Fruit fly (Drosophila melanogaster) whole organism, embryonic: ENCODE measurements around the gene a10.
A peak's percentile ranks its signal among the peaks of the same experiment; 100 is the strongest.

ENCODE experiments used
- Adf1 ChIP-seq: fragments of 200-800 bp; sonication (Bioruptor generic); IDR thresholded peaks from 2 replicates; pipeline ENCODE4 v1.3.6; 2022; ENCODE audit warnings: missing biosample characterization, missing genetic modification characterization
- Aef1 ChIP-seq: fragments of 200-800 bp; sonication (Bioruptor generic); IDR thresholded peaks from 3 replicates; pipeline ENCODE4 v1.3.6; 2022; ENCODE audit warnings: missing biosample characterization, missing genetic modification characterization
- Blimp-1 ChIP-seq: fragments of 200-800 bp; sonication (Bioruptor generic); optimal IDR thresholded peaks from 3 replicates; lab custom pipeline; 2018; ENCODE audit warnings: missing biosample characterization, missing genetic modification characterization, mild to moderate bottlenecking, moderate library complexity, missing genetic modification reagents
- CG1024 ChIP-seq: fragments of 200-800 bp; sonication (Bioruptor generic); IDR thresholded peaks from 2 replicates; pipeline ENCODE4 v1.3.6; 2022; ENCODE audit warnings: missing biosample characterization, missing genetic modification characterization
- CG10321 ChIP-seq: fragments of 200-800 bp; sonication (Bioruptor generic); IDR thresholded peaks from 2 replicates; pipeline ENCODE4 v1.3.6; 2022; ENCODE audit warnings: missing biosample characterization, missing genetic modification characterization
- CG10979 ChIP-seq: fragments of 200-800 bp; sonication (Bioruptor generic); optimal IDR thresholded peaks from 2 replicates; lab custom pipeline; 2018; ENCODE audit warnings: missing biosample characterization, mild to moderate bottlenecking, missing genetic modification characterization, moderate library complexity
- CG15479 ChIP-seq: fragments of 200-800 bp; sonication (Bioruptor generic); optimal IDR thresholded peaks from 3 replicates; lab custom pipeline; 2019; ENCODE audit warnings: missing biosample characterization, mild to moderate bottlenecking, missing genetic modification characterization, moderate library complexity
- CG1602 ChIP-seq: fragments of 200-800 bp; sonication (Bioruptor generic); optimal IDR thresholded peaks from 3 replicates; lab custom pipeline; 2016; ENCODE audit warnings: missing biosample characterization, missing genetic modification characterization
- CG16815 ChIP-seq: fragments of 200-800 bp; sonication (Bioruptor generic); optimal IDR thresholded peaks from 3 replicates; lab custom pipeline; 2017; ENCODE audit warnings: missing biosample characterization, mild to moderate bottlenecking, missing genetic modification characterization
- CG17328 ChIP-seq: fragments of 200-800 bp; sonication (Bioruptor generic); IDR thresholded peaks from 2 replicates; pipeline ENCODE4 v1.3.6; 2022; ENCODE audit warnings: missing biosample characterization, missing genetic modification characterization
- CG18262 ChIP-seq: fragments of 200-800 bp; optimal IDR thresholded peaks from 3 replicates; lab custom pipeline; 2019; ENCODE audit warnings: missing biosample characterization, mild to moderate bottlenecking, missing genetic modification characterization, moderate library complexity
- CG1832 ChIP-seq: fragments of 200-800 bp; sonication (Bioruptor generic); optimal IDR thresholded peaks from 2 replicates; lab custom pipeline; 2017; ENCODE audit warnings: missing biosample characterization, mild to moderate bottlenecking, missing genetic modification characterization, inconsistent platforms
- CG18476 ChIP-seq: fragments of 200-800 bp; sonication (Bioruptor generic); optimal IDR thresholded peaks from 2 replicates; lab custom pipeline; 2016; ENCODE audit warnings: missing biosample characterization, mild to moderate bottlenecking, missing genetic modification characterization
- CG4360 ChIP-seq: fragments of 200-800 bp; sonication (Bioruptor generic); IDR thresholded peaks from 2 replicates; pipeline ENCODE4 v1.3.6; 2022; ENCODE audit warnings: missing biosample characterization, missing genetic modification characterization
- CG4424 ChIP-seq: fragments of 200-800 bp; sonication (Bioruptor generic); optimal IDR thresholded peaks from 3 replicates; lab custom pipeline; 2016; ENCODE audit warnings: missing biosample characterization, missing genetic modification characterization
- CG6254 ChIP-seq: fragments of 200-800 bp; sonication (Bioruptor generic); optimal IDR thresholded peaks from 3 replicates; lab custom pipeline; 2017; ENCODE audit warnings: mild to moderate bottlenecking, missing biosample characterization, missing genetic modification reagents, missing genetic modification characterization
- CG6813 ChIP-seq: fragments of 200-800 bp; sonication (Bioruptor generic); optimal IDR thresholded peaks from 2 replicates; lab custom pipeline; 2017; ENCODE audit warnings: missing biosample characterization, missing genetic modification characterization, mild to moderate bottlenecking, moderate library complexity, missing genetic modification reagents
- CG8478 ChIP-seq: fragments of >200 bp; optimal IDR thresholded peaks from 2 replicates; lab custom pipeline; 2018
- CkIIα-i1 ChIP-seq: fragments of 200-800 bp; sonication (Bioruptor generic); IDR thresholded peaks from 2 replicates; pipeline ENCODE4 v1.3.6; 2022; ENCODE audit warnings: missing biosample characterization, missing genetic modification characterization
- CoRest ChIP-seq: fragments of 200-800 bp; sonication (Bioruptor generic); optimal IDR thresholded peaks from 3 replicates; lab custom pipeline; 2018; ENCODE audit warnings: missing biosample characterization, mild to moderate bottlenecking, missing genetic modification characterization, moderate library complexity
- D ChIP-seq, 2 experiments: fragments of 200-800 bp in 1 of 2; fragments of >200 bp in 1 of 2; sonication (Bioruptor generic) in 1 of 2; optimal IDR thresholded peaks; 2 replicates in 1 of 2; 3 replicates in 1 of 2; lab custom pipeline; 2017; ENCODE audit warnings: mild to moderate bottlenecking in 1 of 2, missing biosample characterization in 1 of 2, missing genetic modification characterization in 1 of 2, missing genetic modification reagents in 1 of 2
- E2f2 ChIP-seq: fragments of 200-800 bp; sonication (Bioruptor generic); IDR thresholded peaks from 2 replicates; pipeline ENCODE4 v1.3.6; 2022; ENCODE audit warnings: missing biosample characterization, missing genetic modification characterization
- Jarid2 ChIP-seq: fragments of 200-800 bp; sonication (Bioruptor generic); optimal IDR thresholded peaks from 3 replicates; lab custom pipeline; 2017; ENCODE audit warnings: mild to moderate bottlenecking, missing biosample characterization, missing genetic modification reagents, missing genetic modification characterization
- Lim3 ChIP-seq: fragments of 200-800 bp; sonication (Bioruptor generic); IDR thresholded peaks from 2 replicates; pipeline ENCODE4 v1.3.6; 2022; ENCODE audit warnings: missing biosample characterization, missing genetic modification characterization
- MESR4 ChIP-seq: fragments of 200-800 bp; sonication (Bioruptor generic); optimal IDR thresholded peaks from 2 replicates; lab custom pipeline; 2018; ENCODE audit warnings: missing biosample characterization, mild to moderate bottlenecking, missing genetic modification characterization, moderate library complexity
- Max ChIP-seq: fragments of 200-800 bp; sonication (Bioruptor generic); optimal IDR thresholded peaks from 2 replicates; lab custom pipeline; 2016; ENCODE audit warnings: missing biosample characterization, mild to moderate bottlenecking, missing genetic modification characterization
- Med ChIP-seq: fragments of 200-800 bp; sonication (Bioruptor generic); peaks from one replicate; lab custom pipeline; 2016; ENCODE audit warnings: missing biosample characterization, missing genetic modification characterization, mild to moderate bottlenecking, inconsistent platforms, moderate library complexity
- Six4 ChIP-seq: fragments of 200-800 bp; sonication (Bioruptor generic); optimal IDR thresholded peaks from 2 replicates; lab custom pipeline; 2016; ENCODE audit warnings: missing biosample characterization, missing genetic modification characterization
- Xrp1 ChIP-seq: fragments of 200-800 bp; sonication (Bioruptor generic); IDR thresholded peaks from 2 replicates; pipeline ENCODE4 v1.3.6; 2022; ENCODE audit warnings: missing biosample characterization, missing genetic modification characterization
- amos ChIP-seq: fragments of 200-800 bp; sonication (Bioruptor generic); IDR thresholded peaks from 2 replicates; pipeline ENCODE4 v1.3.6; 2022; ENCODE audit warnings: missing biosample characterization, missing genetic modification characterization; ENCODE audit not compliant: partially characterized antibody
- ato ChIP-seq: fragments of 200-800 bp; sonication (Bioruptor generic); IDR thresholded peaks from 2 replicates; pipeline ENCODE4 v1.3.6; 2022; ENCODE audit warnings: missing biosample characterization, missing genetic modification characterization; ENCODE audit not compliant: partially characterized antibody
- ci ChIP-seq: fragments of 200-800 bp; sonication (Bioruptor generic); IDR thresholded peaks from 3 replicates; pipeline ENCODE4 v1.3.6; 2022; ENCODE audit warnings: missing biosample characterization, missing genetic modification characterization
- croc ChIP-seq: fragments of 200-800 bp; sonication (Bioruptor generic); conservative IDR thresholded peaks from 3 replicates; pipeline ENCODE4 v1.3.6; 2022; ENCODE audit warnings: missing biosample characterization, missing genetic modification characterization
- ftz-f1 ChIP-seq: fragments of 200-800 bp; sonication (Bioruptor generic); optimal IDR thresholded peaks from 2 replicates; lab custom pipeline; 2016; ENCODE audit warnings: missing biosample characterization, missing genetic modification characterization
- ind ChIP-seq: fragments of 200-800 bp; sonication (Bioruptor generic); optimal IDR thresholded peaks from 3 replicates; lab custom pipeline; 2016; ENCODE audit warnings: missing biosample characterization, missing genetic modification characterization
- kay ChIP-seq: fragments of 200-800 bp; sonication (Bioruptor generic); optimal IDR thresholded peaks from 2 replicates; lab custom pipeline; 2016; ENCODE audit warnings: missing biosample characterization, missing genetic modification characterization
- lov ChIP-seq, 2 experiments: fragments of 200-800 bp in 1 of 2; fragments of >200 bp in 1 of 2; sonication (Bioruptor generic) in 1 of 2; IDR thresholded peaks in 1 of 2; optimal IDR thresholded peaks in 1 of 2; 2 replicates in 1 of 2; 3 replicates in 1 of 2; pipeline versions ENCODE4 v1.3.6 to Lab custom; 2017 to 2022; ENCODE audit warnings: missing biosample characterization in 1 of 2, missing genetic modification characterization in 1 of 2
- org-1 ChIP-seq: fragments of 200-800 bp; sonication (Bioruptor generic); optimal IDR thresholded peaks from 2 replicates; lab custom pipeline; 2017; ENCODE audit warnings: missing biosample characterization, missing genetic modification characterization
- phol ChIP-seq: fragments of 200-800 bp; sonication (Bioruptor generic); optimal IDR thresholded peaks from 3 replicates; lab custom pipeline; 2018; ENCODE audit warnings: missing biosample characterization, mild to moderate bottlenecking, missing genetic modification characterization, moderate library complexity
- row ChIP-seq: fragments of 200-800 bp; sonication (Bioruptor generic); IDR thresholded peaks from 3 replicates; pipeline ENCODE4 v1.3.6; 2022; ENCODE audit warnings: missing biosample characterization, missing genetic modification characterization
- sd ChIP-seq: fragments of 200-800 bp; sonication (Bioruptor generic); optimal IDR thresholded peaks from 3 replicates; lab custom pipeline; 2018; ENCODE audit warnings: missing biosample characterization, mild to moderate bottlenecking, missing genetic modification characterization, moderate library complexity
- sqz ChIP-seq: fragments of 200-800 bp; sonication (Bioruptor generic); optimal IDR thresholded peaks from 3 replicates; lab custom pipeline; 2018; ENCODE audit warnings: missing biosample characterization, mild to moderate bottlenecking, missing genetic modification characterization
- sr ChIP-seq: fragments of 200-800 bp; sonication (Bioruptor generic); IDR thresholded peaks from 3 replicates; pipeline ENCODE4 v1.3.6; 2022; ENCODE audit warnings: missing biosample characterization, missing genetic modification characterization
- z ChIP-seq: fragments of 200-800 bp; sonication (Bioruptor generic); IDR thresholded peaks from 3 replicates; pipeline ENCODE4 v1.3.6; 2022; ENCODE audit warnings: missing biosample characterization, missing genetic modification characterization

a10 gene

dm6 chr3L:17012017-17012719, 11.4 kb downstream of the a10 start, which contains the start of gene CG3764 (continued):
- peak; percentile 77 for TF ChIP-seq CG6254
- peak; percentile 84 for TF ChIP-seq E2f2 (GFP tag; lab: Robert Waterston, UW)
- TF ChIP-seq CG4424, result peak; percentile 47

DNA sequence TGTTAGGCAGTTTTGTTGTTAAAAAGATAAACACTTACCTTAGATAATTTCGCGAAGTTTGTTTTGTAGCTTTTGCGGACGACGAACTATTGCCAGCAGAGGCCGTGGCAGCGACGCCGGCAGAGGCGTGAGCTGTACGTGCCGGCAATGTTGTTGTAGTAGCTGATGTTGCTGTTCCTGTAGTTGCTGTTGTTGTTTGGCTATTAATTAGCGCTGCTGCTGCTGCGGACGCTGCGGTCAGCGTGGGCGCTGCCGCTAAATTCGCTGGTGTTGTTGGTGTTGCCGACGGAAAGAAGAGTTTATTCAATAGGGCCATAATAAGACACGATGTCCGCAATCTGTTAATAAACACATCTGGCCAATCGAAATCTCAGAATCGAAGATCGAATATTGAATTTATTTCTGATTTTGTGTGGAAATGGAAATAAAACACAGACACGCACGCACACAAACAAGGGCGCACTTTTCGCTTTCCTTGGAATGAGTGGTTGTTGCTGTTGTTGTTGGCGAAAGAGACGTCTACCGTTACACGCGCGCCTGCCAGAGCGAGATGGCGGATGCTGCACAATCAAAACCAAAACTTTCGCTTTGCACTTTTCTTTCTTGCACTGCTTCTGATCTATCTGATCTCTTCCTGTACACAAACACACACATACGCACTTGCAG, 12.1 kb downstream of the a10 start:
- no peak for TF ChIP-seq CG15479 (GFP tag; lab: Kevin White, UChicago)
- 0 out of 3 replicates have a peak, but pooled peaks have one; percentile 19 for TF ChIP-seq ci (GFP tag; lab: Robert Waterston, UW)
- TF ChIP-seq croc (GFP tag; lab: Robert Waterston, UW), result no peak
- TF ChIP-seq CG16815 (GFP tag; lab: Kevin White, UChicago), result no peak
- peak; percentile 79 for TF ChIP-seq Blimp-1 (GFP tag; lab: Kevin White, UChicago)
- peak; percentile 62; the same call in 1 of the 3 replicates for TF ChIP-seq sr (GFP tag; lab: Robert Waterston, UW)
- no peak for TF ChIP-seq amos
- 0 out of 3 replicates have a peak, but pooled peaks have one; percentile 12 for TF ChIP-seq row (GFP tag; lab: Robert Waterston, UW)
- peak; percentile 48 for TF ChIP-seq Jarid2
- TF ChIP-seq org-1 (GFP tag; lab: Kevin White, UChicago), result no peak
- no peak for TF ChIP-seq phol
- no peak for TF ChIP-seq ind (GFP tag; lab: Kevin White, UChicago)
- no peak for TF ChIP-seq CG1602 (GFP tag; lab: Kevin White, UChicago)
- TF ChIP-seq Max (GFP tag; lab: Kevin White, UChicago), result no peak
- peak; percentile 19 for TF ChIP-seq sd
- TF ChIP-seq CG4360, result peak; percentile 90
- TF ChIP-seq kay (GFP tag; lab: Kevin White, UChicago), result no peak
- TF ChIP-seq CG1832 (GFP tag; lab: Kevin White, UChicago), result peak; percentile 65
- TF ChIP-seq CG10979 (tag; lab: Kevin White, UChicago), result no peak
- TF ChIP-seq Adf1, result peak; percentile 92
- TF ChIP-seq Med (GFP tag; lab: Kevin White, UChicago), result peak; percentile 55
- TF ChIP-seq sqz, result no peak
- TF ChIP-seq Xrp1 (GFP tag; lab: Robert Waterston, UW), result no peak
- TF ChIP-seq CG8478 (lab: Kevin White, UChicago), result peak; percentile 30
- TF ChIP-seq z (GFP tag; lab: Robert Waterston, UW), result 0 out of 3 replicates have a peak, but pooled peaks have one; percentile 35
- TF ChIP-seq CG1024 (GFP tag; lab: Robert Waterston, UW), result 0 out of 2 replicates have a peak, but pooled peaks have one; percentile 11
- TF ChIP-seq MESR4, result no peak
- TF ChIP-seq Aef1 (GFP tag; lab: Robert Waterston, UW), result 0 out of 3 replicates have a peak, but pooled peaks have one; percentile 9
- TF ChIP-seq CG10321, result peak; percentile 76

- TF ChIP-seq CoRest (tag; lab: Kevin White, UChicago), result no peak
- TF ChIP-seq lov (optimal IDR thresholded peaks at IDR 0.05; lab: Kevin White, UChicago), result no peak
- TF ChIP-seq lov (GFP tag; IDR thresholded peaks at IDR 0.05; lab: Robert Waterston, UW), result no peak
- TF ChIP-seq ftz-f1 (GFP tag; lab: Kevin White, UChicago), result no peak
- TF ChIP-seq CG17328 (GFP tag; lab: Robert Waterston, UW), result no peak
- no peak for TF ChIP-seq CG18262
- peak; percentile 79 for TF ChIP-seq D (optimal IDR thresholded peaks at IDR 0.05; lab: Kevin White, UChicago)
- TF ChIP-seq D (GFP tag; optimal IDR thresholded peaks at IDR 0.05; lab: Kevin White, UChicago), result no peak
- no peak for TF ChIP-seq CG18476 (GFP tag; lab: Kevin White, UChicago)
- 0 out of 3 replicates have a peak, but pooled peaks have one; percentile 26 for TF ChIP-seq sr (GFP tag; lab: Robert Waterston, UW)
- TF ChIP-seq CkIIα-i1 (GFP tag; lab: Robert Waterston, UW), result no peak
- TF ChIP-seq Lim3 (GFP tag; lab: Robert Waterston, UW), result no peak
- TF ChIP-seq Six4 (GFP tag; lab: Kevin White, UChicago), result peak; percentile 3
- no peak for TF ChIP-seq CG6813 (GFP tag; lab: Kevin White, UChicago)
- TF ChIP-seq ato (GFP tag; lab: Robert Waterston, UW), result 0 out of 2 replicates have a peak, but pooled peaks have one; percentile 25
Measured at dm6 chr3L:17010492-17011303, 12.8 kb downstream of the a10 start.
